Comparison of ENCODE assay signal across 1 fruit fly cellular context in the genomic region with DNA sequence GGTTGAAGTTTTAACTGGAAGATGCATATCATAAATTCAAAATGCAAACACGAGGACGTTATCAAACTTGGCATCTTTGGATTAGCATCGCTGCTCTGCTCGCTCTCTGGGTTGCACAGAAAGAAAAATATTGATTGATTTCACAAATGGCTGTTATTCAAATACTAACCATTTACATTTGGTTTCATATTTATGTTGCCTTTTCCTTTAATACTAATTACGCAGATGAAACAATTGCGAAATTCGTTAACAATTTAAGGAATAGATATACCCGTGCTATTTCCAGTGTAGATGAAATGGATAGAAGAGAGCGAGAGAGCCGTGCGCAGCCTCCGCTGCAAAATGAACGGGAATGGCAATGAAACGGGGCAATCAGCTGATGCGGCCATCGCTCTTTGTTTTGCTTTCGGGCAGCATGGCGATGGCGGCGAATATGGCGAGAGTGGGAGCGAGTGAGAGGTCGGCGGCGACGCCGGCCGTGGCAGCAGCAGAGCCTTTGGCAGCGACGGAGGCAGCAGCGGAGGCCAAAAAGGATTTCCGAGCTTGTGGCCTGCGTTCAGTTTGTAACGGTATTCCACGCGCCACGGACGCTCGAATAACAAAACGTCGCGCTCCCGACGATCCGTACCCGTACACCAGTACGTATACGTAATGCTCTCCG.
TF ChIP-seq lines count a peak whose summit lies in the region.

A gene (plus strand): TSS at position 568 of the 661 bp plus-strand sequence.

TF ChIP-seq in whole organism, embryonic, 481 proteins besides CTCF, POLR2A, EP300 and RAD21 (continued from another document):
- TF ChIP-seq CG12236 (GFP tag; optimal IDR thresholded peaks at IDR 0.05; lab: Kevin White, UChicago) (peak; percentile 83), CG1529 (GFP tag; optimal IDR thresholded peaks at IDR 0.05; lab: Kevin White, UChicago) (peak; percentile 85), dysf (GFP tag; IDR thresholded peaks at IDR 0.05; lab: Robert Waterston, UW) (peak; percentile 98), Dad (GFP tag; optimal IDR thresholded peaks at IDR 0.05; lab: Kevin White, UChicago) (peak; percentile 94), Bteb2 (GFP tag; optimal IDR thresholded peaks at IDR 0.05; lab: Kevin White, UChicago) (peak; percentile 94), hbn (GFP tag; IDR thresholded peaks at IDR 0.05; lab: Robert Waterston, UW; ENCODE audit: partially characterized antibody) (no peak), CG16813 (GFP tag; IDR thresholded peaks at IDR 0.05; lab: Robert Waterston, UW; ENCODE audit: partially characterized antibody) (no peak), sug (tag; optimal IDR thresholded peaks at IDR 0.05; lab: Kevin White, UChicago) (peak; percentile 76), NC2β (GFP tag; optimal IDR thresholded peaks at IDR 0.05; lab: Kevin White, UChicago) (peak; percentile 93), zen (tag; optimal IDR thresholded peaks at IDR 0.05; lab: Kevin White, UChicago) (peak; percentile 88), E2f2 (GFP tag; IDR thresholded peaks at IDR 0.05; lab: Robert Waterston, UW) (peak; percentile 79), Opbp (GFP tag; IDR thresholded peaks at IDR 0.05; lab: Robert Waterston, UW; ENCODE audit: partially characterized antibody) (no peak), sisA (GFP tag; IDR thresholded peaks at IDR 0.05; lab: Robert Waterston, UW) (peak; percentile 95), Sin3A (optimal IDR thresholded peaks at IDR 0.05; lab: Kevin White, UChicago) (no peak), en (GFP tag; optimal IDR thresholded peaks at IDR 0.05; lab: Kevin White, UChicago) (peak; percentile 92), CG31441 (GFP tag; IDR thresholded peaks at IDR 0.05; lab: Robert Waterston, UW) (peak; percentile 95)
